Fruit fly (Drosophila melanogaster) whole organism, embryonic: ENCODE measurements around the gene Rab9E.

ENCODE experiments used
- Atf-2 ChIP-seq: fragments of 200-800 bp; sonication (Bioruptor generic); optimal IDR thresholded peaks from 2 replicates; lab custom pipeline; 2016; ENCODE audit warnings: missing biosample characterization, missing genetic modification characterization
- Blimp-1 ChIP-seq: fragments of 200-800 bp; sonication (Bioruptor generic); optimal IDR thresholded peaks from 3 replicates; lab custom pipeline; 2018; ENCODE audit warnings: missing biosample characterization, missing genetic modification characterization, mild to moderate bottlenecking, moderate library complexity, missing genetic modification reagents
- CG11093 ChIP-seq: fragments of 200-800 bp; sonication (Bioruptor generic); IDR thresholded peaks from 3 replicates; pipeline ENCODE4 v1.3.6; 2022; ENCODE audit warnings: missing biosample characterization, missing genetic modification characterization
- CG12219 ChIP-seq: fragments of 200-800 bp; sonication (Bioruptor generic); optimal IDR thresholded peaks from 3 replicates; lab custom pipeline; 2018; ENCODE audit warnings: missing biosample characterization, mild to moderate bottlenecking, missing genetic modification characterization
- CG12942 ChIP-seq: fragments of 200-800 bp; sonication (Bioruptor generic); optimal IDR thresholded peaks from 3 replicates; lab custom pipeline; 2016; ENCODE audit warnings: missing biosample characterization, missing genetic modification characterization
- CG13296 ChIP-seq: fragments of 200-800 bp; sonication (Bioruptor generic); optimal IDR thresholded peaks from 3 replicates; lab custom pipeline; 2018; ENCODE audit warnings: missing biosample characterization, mild to moderate bottlenecking, missing genetic modification characterization
- CG15269 ChIP-seq: fragments of 200-800 bp; sonication (Bioruptor generic); optimal IDR thresholded peaks from 2 replicates; lab custom pipeline; 2018; ENCODE audit warnings: missing biosample characterization, mild to moderate bottlenecking, missing genetic modification characterization, moderate library complexity
- CG15696 ChIP-seq: fragments of 200-800 bp; sonication (Bioruptor generic); optimal IDR thresholded peaks from 2 replicates; lab custom pipeline; 2019; ENCODE audit warnings: missing biosample characterization, mild to moderate bottlenecking, missing genetic modification characterization, moderate library complexity
- CG1603 ChIP-seq: fragments of 200-800 bp; sonication (Bioruptor generic); optimal IDR thresholded peaks from 2 replicates; lab custom pipeline; 2019; ENCODE audit warnings: missing biosample characterization, mild to moderate bottlenecking, missing genetic modification characterization, moderate library complexity
- CG17361 ChIP-seq: fragments of 200-800 bp; sonication (Bioruptor generic); IDR thresholded peaks from 3 replicates; pipeline ENCODE4 v1.3.6; 2022; ENCODE audit warnings: missing biosample characterization, missing genetic modification characterization
- CG17612 ChIP-seq: fragments of 200-800 bp; sonication (Bioruptor generic); IDR thresholded peaks from 2 replicates; pipeline ENCODE4 v1.3.6; 2022; ENCODE audit warnings: missing biosample characterization, missing genetic modification characterization
- CG1792 ChIP-seq: fragments of 200-800 bp; sonication (Bioruptor generic); optimal IDR thresholded peaks from 2 replicates; lab custom pipeline; 2016; ENCODE audit warnings: missing biosample characterization, missing genetic modification characterization
- CG18262 ChIP-seq: fragments of 200-800 bp; optimal IDR thresholded peaks from 3 replicates; lab custom pipeline; 2019; ENCODE audit warnings: missing biosample characterization, mild to moderate bottlenecking, missing genetic modification characterization, moderate library complexity
- CG2678 ChIP-seq: fragments of 200-800 bp; sonication (Bioruptor generic); optimal IDR thresholded peaks from 3 replicates; lab custom pipeline; 2019; ENCODE audit warnings: missing biosample characterization, mild to moderate bottlenecking, missing genetic modification characterization, moderate library complexity
- CG3065 ChIP-seq: fragments of 200-800 bp; sonication (Bioruptor generic); optimal IDR thresholded peaks from 2 replicates; lab custom pipeline; 2016; ENCODE audit warnings: missing biosample characterization, missing genetic modification characterization
- CG3847 ChIP-seq: fragments of 200-800 bp; sonication (Bioruptor generic); IDR thresholded peaks from 2 replicates; pipeline ENCODE4 v1.3.6; 2022; ENCODE audit warnings: missing biosample characterization, missing genetic modification characterization
- CG4854 ChIP-seq: fragments of 200-800 bp; sonication (Bioruptor generic); optimal IDR thresholded peaks from 2 replicates; lab custom pipeline; 2016; ENCODE audit warnings: missing biosample characterization, missing genetic modification characterization, inconsistent platforms
- CG5245 ChIP-seq: fragments of 200-800 bp; sonication (Bioruptor generic); optimal IDR thresholded peaks from 3 replicates; lab custom pipeline; 2016; ENCODE audit warnings: missing biosample characterization, missing genetic modification characterization
- CG7556 ChIP-seq: fragments of 200-800 bp; sonication (Bioruptor generic); optimal IDR thresholded peaks from 2 replicates; lab custom pipeline; 2017; ENCODE audit warnings: missing biosample characterization, mild to moderate bottlenecking, missing genetic modification characterization
- CG7928 ChIP-seq: fragments of 200-800 bp; sonication (Bioruptor generic); optimal IDR thresholded peaks from 2 replicates; lab custom pipeline; 2017; ENCODE audit warnings: missing biosample characterization, mild to moderate bottlenecking, missing genetic modification characterization
- CG8388 ChIP-seq: fragments of 200-800 bp; sonication (Bioruptor generic); optimal IDR thresholded peaks from 2 replicates; lab custom pipeline; 2019; ENCODE audit warnings: missing biosample characterization, mild to moderate bottlenecking, missing genetic modification characterization, moderate library complexity
- CG9609 ChIP-seq: fragments of 200-800 bp; sonication (Bioruptor generic); optimal IDR thresholded peaks from 3 replicates; lab custom pipeline; 2016; ENCODE audit warnings: missing biosample characterization, missing genetic modification characterization
- CG9727 ChIP-seq: fragments of 200-800 bp; sonication (Bioruptor generic); optimal IDR thresholded peaks from 3 replicates; lab custom pipeline; 2017; ENCODE audit warnings: missing biosample characterization, mild to moderate bottlenecking, missing genetic modification characterization
- CG9932 ChIP-seq: fragments of 200-800 bp; sonication (Bioruptor generic); IDR thresholded peaks from 2 replicates; pipeline ENCODE4 v1.3.6; 2022; ENCODE audit warnings: missing biosample characterization, missing genetic modification characterization
- Camta ChIP-seq: fragments of 200-800 bp; sonication (Bioruptor generic); optimal IDR thresholded peaks from 2 replicates; lab custom pipeline; 2016; ENCODE audit warnings: missing biosample characterization, missing genetic modification characterization
- Fer2 ChIP-seq: fragments of 200-800 bp; sonication (Bioruptor generic); optimal IDR thresholded peaks from 2 replicates; lab custom pipeline; 2018; ENCODE audit warnings: missing biosample characterization, mild to moderate bottlenecking, missing genetic modification characterization, moderate library complexity
- H15 ChIP-seq: fragments of 200-800 bp; sonication (Bioruptor generic); IDR thresholded peaks from 3 replicates; pipeline ENCODE4 v1.3.6; 2022; ENCODE audit warnings: missing biosample characterization, missing genetic modification characterization
- Oaz ChIP-seq: fragments of 200-800 bp; sonication (Bioruptor generic); IDR thresholded peaks from 2 replicates; pipeline ENCODE4 v1.3.6; 2022; ENCODE audit warnings: missing biosample characterization, missing genetic modification characterization
- Oli ChIP-seq: fragments of 200-800 bp; sonication (Bioruptor generic); optimal IDR thresholded peaks from 2 replicates; lab custom pipeline; 2018; ENCODE audit warnings: missing biosample characterization, mild to moderate bottlenecking, missing genetic modification characterization, moderate library complexity
- Six4 ChIP-seq: fragments of 200-800 bp; sonication (Bioruptor generic); optimal IDR thresholded peaks from 2 replicates; lab custom pipeline; 2016; ENCODE audit warnings: missing biosample characterization, missing genetic modification characterization
- Sox100B ChIP-seq: fragments of 200-800 bp; sonication (Bioruptor generic); optimal IDR thresholded peaks from 3 replicates; lab custom pipeline; 2018; ENCODE audit warnings: missing biosample characterization, mild to moderate bottlenecking, missing genetic modification characterization
- Sox102F ChIP-seq: fragments of 200-800 bp; sonication (Bioruptor generic); optimal IDR thresholded peaks from 2 replicates; lab custom pipeline; 2018; ENCODE audit warnings: missing biosample characterization, mild to moderate bottlenecking, missing genetic modification characterization, moderate library complexity
- Sry-δ ChIP-seq: fragments of 200-800 bp; sonication (Bioruptor generic); optimal IDR thresholded peaks from 2 replicates; lab custom pipeline; 2016; ENCODE audit warnings: missing biosample characterization, missing genetic modification characterization
- cg ChIP-seq: fragments of 200-800 bp; sonication (Bioruptor generic); optimal IDR thresholded peaks from 3 replicates; lab custom pipeline; 2019; ENCODE audit warnings: missing biosample characterization, mild to moderate bottlenecking, missing genetic modification characterization, moderate library complexity
- chm ChIP-seq: fragments of 200-800 bp; sonication (Bioruptor generic); IDR thresholded peaks from 2 replicates; pipeline ENCODE4 v1.3.6; 2022; ENCODE audit warnings: missing biosample characterization, missing genetic modification characterization
- dpn ChIP-seq, 2 experiments: fragments of 200-800 bp; sonication (Bioruptor generic); optimal IDR thresholded peaks; 3 replicates each; lab custom pipeline; 2016; ENCODE audit warnings: missing biosample characterization in 2 of 2, missing genetic modification characterization in 2 of 2
- gem ChIP-seq: fragments of 200-800 bp; sonication (Bioruptor generic); optimal IDR thresholded peaks from 2 replicates; lab custom pipeline; 2019; ENCODE audit warnings: missing biosample characterization, mild to moderate bottlenecking, missing genetic modification characterization, moderate library complexity
- gro ChIP-seq: fragments of 200-800 bp; sonication (Bioruptor generic); optimal IDR thresholded peaks from 2 replicates; lab custom pipeline; 2016; ENCODE audit warnings: missing biosample characterization, missing genetic modification characterization
- klu ChIP-seq: fragments of 200-800 bp; sonication (Bioruptor generic); IDR thresholded peaks from 2 replicates; pipeline ENCODE4 v1.3.6; 2022; ENCODE audit warnings: missing biosample characterization, missing genetic modification characterization
- maf-S ChIP-seq: fragments of 200-800 bp; sonication (Bioruptor generic); optimal IDR thresholded peaks from 2 replicates; lab custom pipeline; 2016; ENCODE audit warnings: missing biosample characterization, missing genetic modification characterization
- nerfin-1 ChIP-seq: fragments of 200-800 bp; sonication (Bioruptor generic); optimal IDR thresholded peaks from 3 replicates; lab custom pipeline; 2019; ENCODE audit warnings: missing biosample characterization, mild to moderate bottlenecking, missing genetic modification characterization, moderate library complexity
- odd ChIP-seq: fragments of 200-800 bp; sonication (Bioruptor generic); optimal IDR thresholded peaks from 2 replicates; lab custom pipeline; 2017; ENCODE audit warnings: missing biosample characterization, mild to moderate bottlenecking, missing genetic modification characterization
- pan ChIP-seq, 4 experiments: fragments of >200 bp in 3 of 4; fragments of 200-800 bp in 1 of 4; sonication (Bioruptor generic) in 1 of 4; optimal IDR thresholded peaks in 3 of 4; IDR thresholded peaks in 1 of 4; 2 replicates each; pipeline versions ENCODE4 v1.3.6 to Lab custom; 2017 to 2022; ENCODE audit warnings: missing biosample characterization in 2 of 4, missing genetic modification characterization in 2 of 4, mixed read lengths in 1 of 4
- scrt ChIP-seq: fragments of 200-800 bp; sonication (Bioruptor generic); optimal IDR thresholded peaks from 2 replicates; lab custom pipeline; 2018; ENCODE audit warnings: missing biosample characterization, mild to moderate bottlenecking, missing genetic modification characterization, moderate library complexity
- slou ChIP-seq: fragments of 200-800 bp; sonication (Bioruptor generic); optimal IDR thresholded peaks from 3 replicates; lab custom pipeline; 2016; ENCODE audit warnings: missing biosample characterization, missing genetic modification characterization
- sob ChIP-seq: fragments of 200-800 bp; sonication (Bioruptor generic); IDR thresholded peaks from 2 replicates; pipeline ENCODE4 v1.3.6; 2022; ENCODE audit warnings: missing biosample characterization, missing genetic modification characterization
- tio ChIP-seq: fragments of 200-800 bp; sonication (Bioruptor generic); optimal IDR thresholded peaks from 2 replicates; lab custom pipeline; 2017; ENCODE audit warnings: missing biosample characterization, missing genetic modification characterization, inconsistent platforms
- vvl ChIP-seq: fragments of 200-800 bp; sonication (Bioruptor generic); IDR thresholded peaks from 2 replicates; pipeline ENCODE4 v1.3.6; 2022; ENCODE audit warnings: missing biosample characterization, missing genetic modification characterization

Rab9E gene

dm6 chrX:10620144-10621005 is 41.3 kb downstream of the Rab9E start, which contains the start of gene CG43347 (continued):
- TF ChIP-seq Sry-δ (GFP tag; lab: Kevin White, UChicago) (no peak), scrt (GFP tag; lab: Kevin White, UChicago) (peak; percentile 73), CG3847 (GFP tag; lab: Robert Waterston, UW) (peak; percentile 27; the same call in 1 of the 2 replicates), Atf-2 (GFP tag; lab: Kevin White, UChicago) (no peak), CG9609 (no peak), Blimp-1 (GFP tag; lab: Kevin White, UChicago) (peak; percentile 60), CG2678 (tag; lab: Kevin White, UChicago) (peak; percentile 89), sob (GFP tag; lab: Robert Waterston, UW) (peak; percentile 50; the same call in 1 of the 2 replicates), CG7556 (GFP tag; lab: Kevin White, UChicago) (peak; percentile 88), pan (optimal IDR thresholded peaks at IDR 0.05; lab: Kevin White, UChicago) (no peak), pan (GFP tag; optimal IDR thresholded peaks at IDR 0.05 in 1 of 2, IDR thresholded peaks at IDR 0.05 in 1 of 2) (peak in 1 of 2 experiments; percentile 70), klu (GFP tag; lab: Robert Waterston, UW) (peak; percentile 46), cg (GFP tag; lab: Kevin White, UChicago) (peak; percentile 41), CG1792 (no peak), Fer2 (tag; lab: Kevin White, UChicago) (peak; percentile 28), Oli (tag; lab: Kevin White, UChicago) (peak; percentile 75), Sox100B (GFP tag; lab: Kevin White, UChicago) (no peak), Sox102F (GFP tag; lab: Kevin White, UChicago) (peak; percentile 75), nerfin-1 (tag; lab: Kevin White, UChicago) (peak; percentile 56), vvl (GFP tag; lab: Robert Waterston, UW) (peak; percentile 55), Six4 (GFP tag; lab: Kevin White, UChicago) (peak; percentile 16), H15 (GFP tag; lab: Robert Waterston, UW) (0 out of 3 replicates have a peak, but pooled peaks have one; percentile 43), gem (peak; percentile 83), CG7928 (GFP tag; lab: Kevin White, UChicago) (no peak), slou (GFP tag; lab: Kevin White, UChicago) (peak; percentile 47), odd (GFP tag; lab: Kevin White, UChicago) (peak; percentile 70), CG4854 (peak; percentile 6), CG9932 (GFP tag; lab: Robert Waterston, UW) (peak; percentile 58), CG17361 (GFP tag; lab: Robert Waterston, UW) (peak; percentile 80), Oaz (GFP tag; lab: Robert Waterston, UW) (no peak), dpn (GFP tag; optimal IDR thresholded peaks at IDR 0.05; lab: Kevin White, UChicago) (peak; percentile 22 to 29), Camta (GFP tag; lab: Kevin White, UChicago) (no peak), CG12219 (GFP tag; lab: Kevin White, UChicago) (peak; percentile 52), CG13296 (GFP tag; lab: Kevin White, UChicago) (peak; percentile 76), CG1603 (tag; lab: Kevin White, UChicago) (peak; percentile 10), gro (GFP tag; lab: Kevin White, UChicago) (no peak), chm (no peak), CG15269 (tag; lab: Kevin White, UChicago) (peak; percentile 80), CG8388 (GFP tag; lab: Kevin White, UChicago) (peak; percentile 63), maf-S (GFP tag; lab: Kevin White, UChicago) (no peak), CG5245 (no peak), CG15696 (tag; lab: Kevin White, UChicago) (peak; percentile 11), tio (GFP tag; lab: Kevin White, UChicago) (peak; percentile 41), CG18262 (tag; lab: Kevin White, UChicago) (peak; percentile 68), CG12942 (peak; percentile 13), CG17612 (no peak), CG11093 (GFP tag; lab: Robert Waterston, UW) (0 out of 3 replicates have a peak, but pooled peaks have one; percentile 27), CG9727 (GFP tag; lab: Kevin White, UChicago) (peak; percentile 73), CG3065 (GFP tag; lab: Kevin White, UChicago) (no peak)
